Fruit fly (Drosophila melanogaster): ENCODE data around the gene dia.

DNA sequence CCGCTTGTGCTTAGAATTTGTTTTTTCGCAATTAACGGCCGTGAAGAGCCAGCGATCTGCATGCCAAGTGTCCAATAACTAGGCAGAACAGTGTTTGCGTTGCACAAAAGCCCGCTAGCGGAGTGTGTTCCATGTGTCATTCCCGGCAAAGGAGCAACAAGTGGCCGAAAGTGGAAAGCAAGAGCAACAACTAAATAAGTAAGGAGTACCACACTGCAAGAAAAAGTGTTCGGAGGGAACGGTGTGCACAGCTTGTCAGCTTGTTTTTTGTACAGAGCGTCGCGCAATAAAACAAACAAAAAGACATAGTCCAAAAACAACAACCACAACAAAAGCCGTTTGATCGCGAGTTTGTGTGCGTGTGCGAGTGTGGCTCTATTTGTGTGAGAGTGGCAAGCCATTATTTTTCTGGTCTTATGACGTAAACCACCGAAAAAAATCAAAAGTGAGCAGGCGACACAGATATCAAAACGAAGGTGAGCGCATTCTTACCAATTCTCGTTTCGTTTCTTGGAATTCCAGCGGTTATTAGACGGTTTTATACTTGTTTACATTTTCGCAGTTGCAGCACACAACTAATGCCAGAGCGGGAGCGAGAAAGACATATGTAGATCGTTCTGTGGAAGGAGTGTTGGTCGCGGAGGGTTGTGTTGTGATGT is 373 bp downstream of the dia start:
- TF ChIP-seq h (optimal IDR thresholded peaks at IDR 0.05) (no peak), Sin3A (optimal IDR thresholded peaks at IDR 0.05) (no peak)

All from Kc167 (cell line).